Fruit fly (Drosophila melanogaster) whole organism, adult: Measurements from ENCODE around the gene Mvl.

Experiments
- CG11617 ChIP-seq: fragments of 200-800 bp; sonication (Bioruptor generic); optimal IDR thresholded peaks from 2 replicates; lab custom pipeline; 2017; ENCODE audit warnings: mild to moderate bottlenecking, missing biosample characterization, missing genetic modification reagents, missing genetic modification characterization
- CG12768 ChIP-seq: fragments of 200-800 bp; sonication (Bioruptor generic); optimal IDR thresholded peaks from 2 replicates; lab custom pipeline; 2017; ENCODE audit warnings: missing biosample characterization, missing genetic modification characterization, mild to moderate bottlenecking, moderate library complexity, missing genetic modification reagents
- CG14711 ChIP-seq: fragments of 200-800 bp; sonication (Bioruptor generic); optimal IDR thresholded peaks from 2 replicates; lab custom pipeline; 2018; ENCODE audit warnings: missing biosample characterization, mild to moderate bottlenecking, missing genetic modification characterization, moderate library complexity
- CG1620 ChIP-seq: fragments of 200-800 bp; sonication (Bioruptor generic); optimal IDR thresholded peaks from 2 replicates; lab custom pipeline; 2016; ENCODE audit warnings: missing biosample characterization, missing genetic modification characterization
- CG33017 ChIP-seq: fragments of 200-800 bp; sonication (Bioruptor generic); optimal IDR thresholded peaks from 2 replicates; lab custom pipeline; 2018; ENCODE audit warnings: missing biosample characterization, mild to moderate bottlenecking, missing genetic modification characterization, moderate library complexity
- CG5204 ChIP-seq: fragments of 200-800 bp; sonication (Bioruptor generic); optimal IDR thresholded peaks from 2 replicates; lab custom pipeline; 2016; ENCODE audit warnings: missing biosample characterization, missing genetic modification characterization
- CG7045 ChIP-seq: fragments of 200-800 bp; sonication (Bioruptor generic); optimal IDR thresholded peaks from 2 replicates; lab custom pipeline; 2017; ENCODE audit warnings: missing biosample characterization, mild to moderate bottlenecking, missing genetic modification characterization
- CG7101 ChIP-seq: fragments of 200-800 bp; sonication (Bioruptor generic); optimal IDR thresholded peaks from 2 replicates; lab custom pipeline; 2018; ENCODE audit warnings: missing biosample characterization, mild to moderate bottlenecking, missing genetic modification characterization, moderate library complexity
- Clk ChIP-seq: fragments of 200-800 bp; sonication (Bioruptor generic); optimal IDR thresholded peaks from 2 replicates; lab custom pipeline; 2017; ENCODE audit warnings: missing biosample characterization, missing genetic modification characterization
- Crg-1 ChIP-seq: fragments of 200-800 bp; sonication (Bioruptor generic); optimal IDR thresholded peaks from 2 replicates; lab custom pipeline; 2016; ENCODE audit warnings: missing biosample characterization, missing genetic modification characterization
- Hr96 ChIP-seq: fragments of 200-800 bp; sonication (Bioruptor generic); optimal IDR thresholded peaks from 2 replicates; lab custom pipeline; 2016; ENCODE audit warnings: missing biosample characterization, missing genetic modification characterization
- Mnt ChIP-seq: fragments of 200-800 bp; sonication (Bioruptor generic); optimal IDR thresholded peaks from 2 replicates; lab custom pipeline; 2016; ENCODE audit warnings: missing biosample characterization, mild to moderate bottlenecking, missing genetic modification characterization
- bab1 ChIP-seq: fragments of 200-800 bp; sonication (Bioruptor generic); optimal IDR thresholded peaks from 3 replicates; lab custom pipeline; 2019; ENCODE audit warnings: missing biosample characterization, mild to moderate bottlenecking, missing genetic modification characterization, moderate library complexity
- cic ChIP-seq: fragments of 200-800 bp; sonication (Bioruptor generic); optimal IDR thresholded peaks from 2 replicates; lab custom pipeline; 2017; ENCODE audit warnings: missing biosample characterization, mild to moderate bottlenecking, missing genetic modification characterization, moderate library complexity
- cnc ChIP-seq, 2 experiments: fragments of >200 bp; optimal IDR thresholded peaks; 2 replicates each; lab custom pipeline; 2017
- kay ChIP-seq: fragments of 200-800 bp; sonication (Bioruptor generic); peaks from one replicate; lab custom pipeline; 2016; ENCODE audit warnings: missing biosample characterization, missing genetic modification characterization, borderline replicate concordance
- ovo ChIP-seq: fragments of 200-800 bp; sonication (Bioruptor generic); optimal IDR thresholded peaks from 2 replicates; lab custom pipeline; 2016; ENCODE audit warnings: missing biosample characterization, missing genetic modification characterization
- pad ChIP-seq: fragments of 200-800 bp; sonication (Bioruptor generic); optimal IDR thresholded peaks from 3 replicates; lab custom pipeline; 2017; ENCODE audit warnings: missing biosample characterization, missing genetic modification characterization, mild to moderate bottlenecking, moderate library complexity, missing genetic modification reagents
- tj ChIP-seq: fragments of 200-800 bp; sonication (Bioruptor generic); optimal IDR thresholded peaks from 3 replicates; lab custom pipeline; 2017; ENCODE audit warnings: missing biosample characterization, mild to moderate bottlenecking, missing genetic modification characterization, moderate library complexity
- toe ChIP-seq: fragments of 200-800 bp; sonication (Bioruptor generic); optimal IDR thresholded peaks from 2 replicates; lab custom pipeline; 2016; ENCODE audit warnings: missing biosample characterization, missing genetic modification characterization

The Mvl gene

dm6 chr3R:21060430-21061245, at the start of gene Mvl:
TSS of gene Mvl (minus strand) at chr3R:21060800.
- TF ChIP-seq Mnt (GFP tag; lab: Kevin White, UChicago) (peak; percentile 76), ovo (GFP tag; lab: Kevin White, UChicago) (peak; percentile 37), Hr96 (GFP tag; lab: Kevin White, UChicago) (no peak), Clk (no peak), pad (GFP tag; lab: Kevin White, UChicago) (peak; percentile 98), cic (peak; percentile 10), CG7101 (tag; lab: Kevin White, UChicago) (peak; percentile 11), CG12768 (GFP tag; lab: Kevin White, UChicago) (peak; percentile 19), tj (GFP tag; lab: Kevin White, UChicago) (peak; percentile 59)

- TF ChIP-seq pad (GFP tag; lab: Kevin White, UChicago) (no peak), CG5204 (GFP tag; lab: Kevin White, UChicago) (no peak), toe (GFP tag; lab: Kevin White, UChicago) (no peak), CG12768 (GFP tag; lab: Kevin White, UChicago) (no peak), CG1620 (GFP tag; lab: Kevin White, UChicago) (no peak), Clk (no peak), Hr96 (GFP tag; lab: Kevin White, UChicago) (no peak), Crg-1 (no peak), CG7101 (tag; lab: Kevin White, UChicago) (no peak), CG33017 (tag; lab: Kevin White, UChicago) (no peak), tj (GFP tag; lab: Kevin White, UChicago) (no peak), Mnt (GFP tag; lab: Kevin White, UChicago) (no peak), cnc (optimal IDR thresholded peaks at IDR 0.05; lab: Kevin White, UChicago) (no peak), cic (no peak), CG7045 (GFP tag; lab: Kevin White, UChicago) (no peak), bab1 (no peak), kay (GFP tag; lab: Kevin White, UChicago) (no peak), CG11617 (GFP tag; lab: Kevin White, UChicago) (no peak), CG14711 (tag; lab: Kevin White, UChicago) (no peak), ovo (GFP tag; lab: Kevin White, UChicago) (no peak)
Observed at dm6 chr3R:21109712-21110111, 49.1 kb upstream of the Mvl start.

dm6 chr3R:21107907-21108591, 47.4 kb upstream of the Mvl start, which contains the start of the genes Sec15 and rtet:
TSS of gene Sec15 (minus strand) at chr3R:21107972.
TSS of gene rtet (plus strand) at chr3R:21108446.
- TF ChIP-seq CG5204 (GFP tag; lab: Kevin White, UChicago) (no peak), CG33017 (tag; lab: Kevin White, UChicago) (peak; percentile 21), CG11617 (GFP tag; lab: Kevin White, UChicago) (peak; percentile 81), cic (peak; percentile 29), kay (GFP tag; lab: Kevin White, UChicago) (no peak), Clk (peak; percentile 36), ovo (GFP tag; lab: Kevin White, UChicago) (no peak), tj (GFP tag; lab: Kevin White, UChicago) (peak; percentile 54), cnc (optimal IDR thresholded peaks at IDR 0.05; lab: Kevin White, UChicago) (no peak), Hr96 (GFP tag; lab: Kevin White, UChicago) (no peak), toe (GFP tag; lab: Kevin White, UChicago) (no peak), pad (GFP tag; lab: Kevin White, UChicago) (peak; percentile 48), bab1 (peak; percentile 95), Crg-1 (no peak), CG1620 (GFP tag; lab: Kevin White, UChicago) (peak; percentile 61), CG7101 (tag; lab: Kevin White, UChicago) (peak; percentile 37), CG12768 (GFP tag; lab: Kevin White, UChicago) (peak; percentile 51), CG14711 (tag; lab: Kevin White, UChicago) (peak; percentile 40), CG7045 (GFP tag; lab: Kevin White, UChicago) (peak; percentile 64), Mnt (GFP tag; lab: Kevin White, UChicago) (peak; percentile 15)

- TF ChIP-seq CG33017 (tag; lab: Kevin White, UChicago): no peak
- TF ChIP-seq CG1620 (GFP tag; lab: Kevin White, UChicago): no peak
- no peak for TF ChIP-seq bab1
- TF ChIP-seq CG7045 (GFP tag; lab: Kevin White, UChicago): no peak
- no peak for TF ChIP-seq cic
- no peak for TF ChIP-seq CG7101 (tag; lab: Kevin White, UChicago)
- TF ChIP-seq cnc (optimal IDR thresholded peaks at IDR 0.05; lab: Kevin White, UChicago): no peak
- TF ChIP-seq CG11617 (GFP tag; lab: Kevin White, UChicago): no peak
- no peak for TF ChIP-seq Clk
- no peak for TF ChIP-seq Hr96 (GFP tag; lab: Kevin White, UChicago)
- TF ChIP-seq Crg-1: no peak
- TF ChIP-seq ovo (GFP tag; lab: Kevin White, UChicago): no peak
- TF ChIP-seq kay (GFP tag; lab: Kevin White, UChicago): no peak
- TF ChIP-seq Mnt (GFP tag; lab: Kevin White, UChicago): no peak
- TF ChIP-seq CG5204 (GFP tag; lab: Kevin White, UChicago): no peak
- TF ChIP-seq tj (GFP tag; lab: Kevin White, UChicago): no peak
- TF ChIP-seq CG12768 (GFP tag; lab: Kevin White, UChicago): no peak
- TF ChIP-seq CG14711 (tag; lab: Kevin White, UChicago): no peak
- no peak for TF ChIP-seq pad (GFP tag; lab: Kevin White, UChicago)
- no peak for TF ChIP-seq toe (GFP tag; lab: Kevin White, UChicago)
Observed at dm6 chr3R:21102477-21102876, 41.9 kb upstream of the Mvl start.
